Fruit fly (Drosophila melanogaster) whole organism, prepupa: ENCODE data around the gene CG2901.

Experiments
- CG3032 ChIP-seq: fragments of 200-800 bp; optimal IDR thresholded peaks from 2 replicates; lab custom pipeline; 2019; ENCODE audit warnings: missing biosample characterization, mild to moderate bottlenecking, missing genetic modification characterization, moderate library complexity
- CG8119 ChIP-seq: fragments of 200-800 bp; sonication (Bioruptor generic); IDR thresholded peaks from 3 replicates; pipeline ENCODE4 v1.3.6; 2022; ENCODE audit warnings: missing biosample characterization, missing genetic modification characterization
- Hr39 ChIP-seq: fragments of 200-800 bp; sonication (Bioruptor generic); optimal IDR thresholded peaks from 2 replicates; lab custom pipeline; 2016; ENCODE audit warnings: missing biosample characterization, missing genetic modification characterization
- Hr4 ChIP-seq: fragments of 200-800 bp; sonication (Bioruptor generic); optimal IDR thresholded peaks from 3 replicates; lab custom pipeline; 2016; ENCODE audit warnings: missing biosample characterization, missing genetic modification characterization
- net ChIP-seq: fragments of 200-800 bp; sonication (Bioruptor generic); optimal IDR thresholded peaks from 3 replicates; lab custom pipeline; 2016; ENCODE audit warnings: missing biosample characterization, missing genetic modification characterization
- salr ChIP-seq, 2 experiments: fragments of 200-800 bp; sonication (Bioruptor generic); optimal IDR thresholded peaks; 3 replicates each; lab custom pipeline; 2016 to 2018; ENCODE audit warnings: missing biosample characterization in 2 of 2, missing genetic modification characterization in 2 of 2, mild to moderate bottlenecking in 1 of 2

- no peak for TF ChIP-seq CG3032
- no peak for TF ChIP-seq CG8119 (GFP tag; lab: Robert Waterston, UW)
- TF ChIP-seq Hr39 (GFP tag; lab: Kevin White, UChicago), result no peak
- no peak for TF ChIP-seq net (GFP tag; lab: Kevin White, UChicago)
- no peak for TF ChIP-seq Hr4 (GFP tag; lab: Kevin White, UChicago)
- TF ChIP-seq salr (GFP tag; optimal IDR thresholded peaks at IDR 0.05; lab: Kevin White, UChicago), result no peak
These were observed 19.5 kb upstream of the CG2901 start for dm6 chrX:3808467-3808866.
